Worm (Caenorhabditis elegans) whole organism, L4 larva: ENCODE data around the gene lsm-4.

Source experiments
- F37D6.2 ChIP-seq: sonication (generic microtip); optimal IDR thresholded peaks from 2 replicates; lab custom pipeline; 2016; ENCODE audit warnings: mild to moderate bottlenecking, missing genetic modification characterization, missing compliant biosample characterization
- F44E2.7 ChIP-seq: fragments of 200-800 bp; sonication (Bioruptor generic); IDR thresholded peaks from 2 replicates; pipeline ENCODE4 v2.1.2; 2022; ENCODE audit warnings: missing genetic modification characterization, missing compliant biosample characterization
- aha-1 ChIP-seq: fragments of 150-350 bp; peaks from one replicate; lab custom pipeline; 2014; ENCODE audit warnings: missing biosample characterization, missing genetic modification characterization
- ama-1 ChIP-seq: fragments of 150-350 bp; optimal IDR thresholded peaks from 2 replicates; lab custom pipeline; 2014; ENCODE audit warnings: inconsistent platforms, mixed read lengths
- ceh-28 ChIP-seq: fragments of 150-350 bp; optimal IDR thresholded peaks from 2 replicates; lab custom pipeline; 2014; ENCODE audit warnings: missing biosample characterization, missing genetic modification reagents, missing genetic modification characterization
- ceh-32 ChIP-seq: sonication (generic microtip); optimal IDR thresholded peaks from 2 replicates; lab custom pipeline; 2016; ENCODE audit warnings: mild to moderate bottlenecking, missing genetic modification characterization, missing compliant biosample characterization; ENCODE audit not compliant: poor library complexity
- ceh-62 ChIP-seq: sonication (generic microtip); optimal IDR thresholded peaks from 2 replicates; lab custom pipeline; 2017; ENCODE audit warnings: missing biosample characterization, missing genetic modification characterization
- ceh-82 ChIP-seq: sonication (generic microtip); optimal IDR thresholded peaks from 2 replicates; lab custom pipeline; 2017; ENCODE audit warnings: missing biosample characterization, missing genetic modification characterization
- daf-12 ChIP-seq: fragments of 150-350 bp; optimal IDR thresholded peaks from 2 replicates; lab custom pipeline; 2014; ENCODE audit warnings: missing biosample characterization, missing genetic modification reagents, missing genetic modification characterization
- daf-16 ChIP-seq, 3 experiments: sonication (generic microtip); optimal IDR thresholded peaks; 2 replicates each; lab custom pipeline; 2016 to 2017; ENCODE audit warnings: missing genetic modification characterization in 3 of 3, missing genetic modification reagents in 3 of 3, mild to moderate bottlenecking in 2 of 3, missing compliant biosample characterization in 2 of 3, missing biosample characterization in 1 of 3, moderate library complexity in 1 of 3
- daf-19 ChIP-seq: fragments of 200-800 bp; sonication (Bioruptor generic); conservative IDR thresholded peaks from 2 replicates; pipeline ENCODE4 v1.3.6; 2022; ENCODE audit warnings: missing genetic modification characterization, missing compliant biosample characterization
- daf-8 ChIP-seq: fragments of 200-800 bp; sonication (Bioruptor generic); IDR thresholded peaks from 2 replicates; pipeline ENCODE4 v1.3.6; 2022; ENCODE audit warnings: missing genetic modification characterization, missing compliant biosample characterization
- dmd-6 ChIP-seq: fragments of 200-800 bp; sonication (Bioruptor generic); IDR thresholded peaks from 2 replicates; pipeline ENCODE4 v1.3.6; 2022; ENCODE audit warnings: missing genetic modification reagents, missing genetic modification characterization, missing compliant biosample characterization
- dmd-8 ChIP-seq: fragments of 200-800 bp; sonication (Bioruptor generic); IDR thresholded peaks from 2 replicates; pipeline ENCODE4 v1.3.6; 2022; ENCODE audit warnings: missing genetic modification characterization, missing compliant biosample characterization
- dmd-9 ChIP-seq: fragments of 200-800 bp; sonication (Bioruptor generic); IDR thresholded peaks from 2 replicates; pipeline ENCODE4 v1.3.6; 2022; ENCODE audit warnings: missing genetic modification reagents, missing genetic modification characterization, missing compliant biosample characterization
- egl-43 ChIP-seq: fragments of 200-800 bp; sonication (Bioruptor generic); IDR thresholded peaks from 2 replicates; pipeline ENCODE4 v1.3.6; 2022; ENCODE audit warnings: missing genetic modification reagents, missing genetic modification characterization, missing compliant biosample characterization
- hlh-11 ChIP-seq: fragments of 200-800 bp; sonication (Bioruptor generic); optimal IDR thresholded peaks from 2 replicates; lab custom pipeline; 2018; ENCODE audit warnings: mild to moderate bottlenecking, missing genetic modification characterization, missing compliant biosample characterization
- hmg-1.1 ChIP-seq: fragments of 200-800 bp; sonication (Bioruptor generic); IDR thresholded peaks from 2 replicates; pipeline ENCODE4 v1.3.6; 2022; ENCODE audit warnings: missing genetic modification reagents, missing genetic modification characterization, missing compliant biosample characterization
- lim-7 ChIP-seq: fragments of 200-800 bp; sonication (Bioruptor generic); IDR thresholded peaks from 2 replicates; pipeline ENCODE4 v1.3.6; 2022; ENCODE audit warnings: missing genetic modification characterization, missing compliant biosample characterization
- lin-1 ChIP-seq: fragments of 200-800 bp; sonication (Bioruptor generic); IDR thresholded peaks from 2 replicates; pipeline ENCODE4 v1.3.6; 2022; ENCODE audit warnings: missing genetic modification reagents, missing genetic modification characterization, missing compliant biosample characterization
- lin-15B ChIP-seq: fragments of 150-350 bp; sonication (generic microtip); optimal IDR thresholded peaks from 3 replicates; lab custom pipeline; 2014; ENCODE audit warnings: missing biosample characterization, missing genetic modification characterization
- lin-29 ChIP-seq: fragments of 200-800 bp; sonication (Bioruptor generic); IDR thresholded peaks from 2 replicates; pipeline ENCODE4 v1.3.6; 2022; ENCODE audit warnings: missing genetic modification reagents, missing genetic modification characterization, missing compliant biosample characterization
- lin-39 ChIP-seq: fragments of 150-350 bp; optimal IDR thresholded peaks from 2 replicates; lab custom pipeline; 2014; ENCODE audit warnings: missing biosample characterization, missing genetic modification reagents, missing genetic modification characterization
- lir-3 ChIP-seq: sonication (generic microtip); optimal IDR thresholded peaks from 2 replicates; lab custom pipeline; 2016; ENCODE audit warnings: mild to moderate bottlenecking, missing genetic modification characterization, missing compliant biosample characterization
- lsy-2 ChIP-seq, 2 experiments: fragments of 150-350 bp in 1 of 2; sonication (generic microtip) in 1 of 2; optimal IDR thresholded peaks; 2 replicates each; lab custom pipeline; 2014 to 2017; ENCODE audit warnings: missing biosample characterization in 2 of 2, missing genetic modification characterization in 2 of 2
- madf-9 ChIP-seq: fragments of 200-800 bp; sonication (Bioruptor generic); conservative IDR thresholded peaks from 2 replicates; pipeline ENCODE4 v1.3.6; 2022; ENCODE audit warnings: missing genetic modification reagents, missing genetic modification characterization, missing compliant biosample characterization
- mdl-1 ChIP-seq, 2 experiments: fragments of 150-350 bp in 1 of 2; sonication (generic microtip) in 1 of 2; optimal IDR thresholded peaks; 2 replicates each; lab custom pipeline; 2014 to 2017; ENCODE audit warnings: missing biosample characterization in 2 of 2, missing genetic modification characterization in 2 of 2
- mdt-29 ChIP-seq: fragments of 200-800 bp; sonication (Bioruptor generic); IDR thresholded peaks from 2 replicates; pipeline ENCODE4 v1.3.6; 2022; ENCODE audit warnings: missing genetic modification reagents, missing genetic modification characterization, missing compliant biosample characterization
- mep-1 ChIP-seq: fragments of 150-350 bp; sonication (generic microtip); optimal IDR thresholded peaks from 3 replicates; lab custom pipeline; 2014; ENCODE audit warnings: missing biosample characterization, missing genetic modification characterization
- mxl-2 ChIP-seq: fragments of 200-800 bp; sonication (Bioruptor generic); conservative IDR thresholded peaks from 2 replicates; pipeline ENCODE4 v1.3.6; 2022; ENCODE audit warnings: missing genetic modification reagents, missing genetic modification characterization, missing compliant biosample characterization
- mxl-3 ChIP-seq: fragments of 200-800 bp; sonication (Bioruptor generic); optimal IDR thresholded peaks from 2 replicates; lab custom pipeline; 2018; ENCODE audit warnings: mild to moderate bottlenecking, missing genetic modification characterization, missing compliant biosample characterization
- nhr-10 ChIP-seq: fragments of 150-350 bp; optimal IDR thresholded peaks from 2 replicates; lab custom pipeline; 2014; ENCODE audit warnings: missing biosample characterization, missing genetic modification characterization
- nhr-11 ChIP-seq: fragments of 150-350 bp; optimal IDR thresholded peaks from 2 replicates; lab custom pipeline; 2014; ENCODE audit warnings: missing biosample characterization, missing genetic modification characterization
- nhr-237 ChIP-seq: sonication (generic microtip); optimal IDR thresholded peaks from 2 replicates; lab custom pipeline; 2017; ENCODE audit warnings: missing biosample characterization, missing genetic modification characterization
- nhr-41 ChIP-seq: fragments of 200-800 bp; sonication (Bioruptor generic); IDR thresholded peaks from 2 replicates; pipeline ENCODE4 v1.3.6; 2022; ENCODE audit warnings: missing genetic modification reagents, missing genetic modification characterization, missing compliant biosample characterization
- nhr-42 ChIP-seq: fragments of 200-800 bp; sonication (Bioruptor generic); IDR thresholded peaks from 2 replicates; pipeline ENCODE4 v1.3.6; 2022; ENCODE audit warnings: missing genetic modification characterization, missing compliant biosample characterization
- nhr-76 ChIP-seq: fragments of 150-350 bp; optimal IDR thresholded peaks from 2 replicates; lab custom pipeline; 2014; ENCODE audit warnings: missing biosample characterization, missing genetic modification characterization
- nhr-77 ChIP-seq: fragments of 150-350 bp; optimal IDR thresholded peaks from 2 replicates; lab custom pipeline; 2014; ENCODE audit warnings: missing biosample characterization, missing genetic modification characterization
- sdz-12 ChIP-seq: fragments of 200-800 bp; sonication (Bioruptor generic); optimal IDR thresholded peaks from 2 replicates; lab custom pipeline; 2018; ENCODE audit warnings: mild to moderate bottlenecking, missing genetic modification characterization, missing compliant biosample characterization
- set-16 ChIP-seq: fragments of 200-800 bp; sonication (Bioruptor generic); IDR thresholded peaks from 2 replicates; pipeline ENCODE4 v1.3.6; 2022; ENCODE audit warnings: missing genetic modification reagents, missing genetic modification characterization, missing compliant biosample characterization
- skn-1 ChIP-seq: fragments of 150-350 bp; optimal IDR thresholded peaks from 2 replicates; lab custom pipeline; 2014; ENCODE audit warnings: missing biosample characterization, missing genetic modification characterization
- snpc-1.2 ChIP-seq: fragments of 200-800 bp; sonication (Bioruptor generic); IDR thresholded peaks from 2 replicates; pipeline ENCODE4 v1.3.6; 2022; ENCODE audit warnings: missing genetic modification reagents, missing genetic modification characterization, missing compliant biosample characterization
- snpc-4 ChIP-seq: fragments of 150-350 bp; optimal IDR thresholded peaks from 2 replicates; lab custom pipeline; 2014; ENCODE audit warnings: missing biosample characterization, missing genetic modification characterization
- spr-1 ChIP-seq: sonication (generic microtip); optimal IDR thresholded peaks from 2 replicates; lab custom pipeline; 2016; ENCODE audit warnings: mild to moderate bottlenecking, missing genetic modification characterization, missing compliant biosample characterization
- spr-3 ChIP-seq: fragments of 200-800 bp; sonication (Bioruptor generic); optimal IDR thresholded peaks from 2 replicates; lab custom pipeline; 2018; ENCODE audit warnings: mild to moderate bottlenecking, missing genetic modification characterization, missing compliant biosample characterization
- tra-1 ChIP-seq: fragments of 200-800 bp; sonication (Bioruptor generic); IDR thresholded peaks from 2 replicates; pipeline ENCODE4 v1.3.6; 2022; ENCODE audit warnings: missing genetic modification reagents, missing genetic modification characterization, missing compliant biosample characterization
- unc-39 ChIP-seq: sonication (generic microtip); optimal IDR thresholded peaks from 2 replicates; lab custom pipeline; 2017; ENCODE audit warnings: missing biosample characterization, missing genetic modification characterization
- zag-1 ChIP-seq: fragments of 150-350 bp; optimal IDR thresholded peaks from 2 replicates; lab custom pipeline; 2014; ENCODE audit warnings: missing biosample characterization, missing genetic modification characterization
- ztf-11 ChIP-seq: fragments of 150-350 bp; optimal IDR thresholded peaks from 2 replicates; lab custom pipeline; 2014; ENCODE audit warnings: missing biosample characterization, missing genetic modification characterization

The lsm-4 gene

DNA sequence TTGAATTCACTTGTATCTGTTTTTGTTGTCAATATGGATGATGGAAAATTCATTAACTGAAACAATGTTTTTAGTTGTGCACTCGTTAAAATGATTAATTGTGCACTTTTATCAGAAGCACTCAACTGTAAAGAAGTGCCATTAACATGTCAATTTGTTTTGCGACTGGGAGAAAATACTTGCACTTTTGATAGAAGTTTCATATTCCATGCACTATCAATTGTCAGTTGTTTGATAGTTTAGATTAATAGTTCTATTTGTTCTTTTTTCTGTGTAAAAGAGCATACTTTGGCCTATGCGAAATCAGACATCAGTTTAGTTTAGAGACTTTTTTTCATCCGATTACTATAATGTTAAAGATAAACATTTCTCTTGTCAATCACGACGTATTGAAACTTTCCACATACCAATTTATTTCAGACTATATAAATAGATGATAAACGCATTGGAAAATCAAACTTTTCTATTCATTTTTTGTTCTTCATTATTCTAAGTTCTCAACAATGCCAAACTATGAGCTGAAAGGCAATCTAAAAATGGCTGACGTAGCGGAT is 37.0 kb upstream of the lsm-4 start, which contains the start of gene C30G12.2 (continued):
- no peak for TF ChIP-seq sdz-12 (GFP tag; lab: Kevin White, UChicago)
- no peak for TF ChIP-seq mxl-2 (GFP tag; lab: Robert Waterston, UW)
- TF ChIP-seq lin-29 (GFP tag; lab: Robert Waterston, UW): no peak
- no peak for TF ChIP-seq F44E2.7 (GFP tag; lab: Robert Waterston, UW)
- peak; percentile 69 for TF ChIP-seq lin-1 (GFP tag; lab: Robert Waterston, UW)
- TF ChIP-seq mxl-3 (GFP tag; lab: Kevin White, UChicago): no peak
- no peak for TF ChIP-seq nhr-77 (tag; lab: Kevin White, UChicago)
- TF ChIP-seq mep-1 (tag; lab: Kevin White, UChicago): no peak
- TF ChIP-seq dmd-6 (GFP tag; lab: Robert Waterston, UW): peak; percentile 100
- no peak for TF ChIP-seq ceh-62 (tag; lab: Kevin White, UChicago)
- no peak for TF ChIP-seq snpc-1.2 (GFP tag; lab: Robert Waterston, UW)
- no peak for TF ChIP-seq lin-39 (tag; lab: Kevin White, UChicago)
- 0 out of 2 replicates have a peak, but pooled peaks have one; percentile 13 for TF ChIP-seq mdt-29 (GFP tag; lab: Robert Waterston, UW)
- peak; percentile 36 for TF ChIP-seq aha-1 (tag; lab: Kevin White, UChicago)
- TF ChIP-seq daf-19 (GFP tag; lab: Robert Waterston, UW): no peak
- no peak for TF ChIP-seq nhr-11 (tag; lab: Kevin White, UChicago)
- TF ChIP-seq nhr-10 (tag; lab: Kevin White, UChicago): no peak
- TF ChIP-seq unc-39 (tag; lab: Kevin White, UChicago): no peak
- TF ChIP-seq nhr-41 (GFP tag; lab: Robert Waterston, UW): no peak
- no peak for TF ChIP-seq F37D6.2 (tag; lab: Kevin White, UChicago)
- TF ChIP-seq nhr-42 (GFP tag; lab: Robert Waterston, UW): no peak
- TF ChIP-seq daf-12 (tag; lab: Kevin White, UChicago): no peak

DNA sequence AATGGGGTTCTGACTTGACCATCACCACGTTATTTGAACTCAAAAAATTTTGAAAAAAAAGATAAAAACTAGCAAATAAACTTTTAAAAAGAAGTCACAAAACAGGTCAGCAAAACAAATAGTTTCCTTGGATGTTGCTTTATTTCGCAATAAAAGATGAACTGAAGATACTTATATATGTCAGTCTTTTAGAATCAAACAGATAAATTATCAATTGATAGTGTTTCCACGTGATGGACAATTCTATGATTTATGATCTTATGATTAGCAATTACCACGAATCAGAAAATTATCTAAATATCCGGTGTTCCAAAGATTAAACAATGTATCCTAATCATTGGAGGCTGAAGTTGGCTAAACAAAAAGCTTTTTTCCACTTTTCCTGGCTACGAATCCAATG is 34.7 kb upstream of the lsm-4 start:
- no peak for TF ChIP-seq egl-43 (GFP tag; lab: Robert Waterston, UW)
- no peak for TF ChIP-seq sdz-12 (GFP tag; lab: Kevin White, UChicago)
- no peak for TF ChIP-seq mep-1 (tag; lab: Kevin White, UChicago)
- no peak for TF ChIP-seq hmg-1.1 (GFP tag; lab: Robert Waterston, UW)
- TF ChIP-seq zag-1 (tag; lab: Kevin White, UChicago): no peak
- no peak for TF ChIP-seq dmd-8 (GFP tag; lab: Robert Waterston, UW)
- TF ChIP-seq ceh-32 (tag; lab: Kevin White, UChicago): no peak
- TF ChIP-seq nhr-237 (tag; lab: Kevin White, UChicago): no peak
- no peak for TF ChIP-seq dmd-9 (GFP tag; lab: Robert Waterston, UW)
- TF ChIP-seq ceh-82: no peak
- no peak for TF ChIP-seq nhr-77 (tag; lab: Kevin White, UChicago)
- no peak for TF ChIP-seq lim-7 (GFP tag; lab: Robert Waterston, UW)
- no peak for TF ChIP-seq daf-16 (GFP tag; optimal IDR thresholded peaks at IDR 0.05; lab: Kevin White, UChicago)
- peak; percentile 70 for TF ChIP-seq daf-16 (tag; optimal IDR thresholded peaks at IDR 0.05; lab: Kevin White, UChicago)
- no peak for TF ChIP-seq madf-9
- TF ChIP-seq daf-12 (tag; lab: Kevin White, UChicago): no peak
- no peak for TF ChIP-seq spr-1 (tag; lab: Kevin White, UChicago)
- TF ChIP-seq daf-19 (GFP tag; lab: Robert Waterston, UW): no peak
- no peak for TF ChIP-seq nhr-76 (tag; lab: Kevin White, UChicago)
- TF ChIP-seq tra-1 (GFP tag; lab: Robert Waterston, UW): peak; percentile 67; the same call in 1 of the 2 replicates
- TF ChIP-seq lir-3 (tag; lab: Kevin White, UChicago): no peak
- TF ChIP-seq mdt-29 (GFP tag; lab: Robert Waterston, UW): no peak
- no peak for TF ChIP-seq nhr-11 (tag; lab: Kevin White, UChicago)
- TF ChIP-seq spr-3 (GFP tag; lab: Kevin White, UChicago): no peak
- no peak for TF ChIP-seq F37D6.2 (tag; lab: Kevin White, UChicago)
- TF ChIP-seq skn-1: no peak
- no peak for TF ChIP-seq nhr-41 (GFP tag; lab: Robert Waterston, UW)
- TF ChIP-seq ama-1: no peak
- TF ChIP-seq lin-15B: no peak
- TF ChIP-seq hlh-11: peak; percentile 68
- no peak for TF ChIP-seq daf-8
- no peak for TF ChIP-seq lsy-2 (tag; optimal IDR thresholded peaks at IDR 0.05; lab: Kevin White, UChicago)
- TF ChIP-seq mdl-1 (tag; optimal IDR thresholded peaks at IDR 0.05; lab: Kevin White, UChicago): peak in 1 of 2 experiments; percentile 88
- TF ChIP-seq set-16 (GFP tag; lab: Robert Waterston, UW): no peak
- TF ChIP-seq snpc-4 (tag; lab: Kevin White, UChicago): no peak
- TF ChIP-seq ztf-11 (tag; lab: Kevin White, UChicago): no peak
- no peak for TF ChIP-seq F44E2.7 (GFP tag; lab: Robert Waterston, UW)
- TF ChIP-seq ceh-28 (tag; lab: Kevin White, UChicago): no peak
